Worm (Caenorhabditis elegans) whole organism, early embryonic: ENCODE results near the gene clu-1.

Experiments
- ama-1 ChIP-seq: fragments of 150-350 bp; optimal IDR thresholded peaks from 2 replicates; lab custom pipeline; 2014
- ets-7 ChIP-seq: sonication (generic microtip); optimal IDR thresholded peaks from 2 replicates; lab custom pipeline; 2016; ENCODE audit warnings: missing genotype, missing genetic modification characterization, missing compliant biosample characterization
- flt-1 ChIP-seq: fragments of 200-800 bp; sonication (Bioruptor generic); IDR thresholded peaks from 2 replicates; pipeline ENCODE4 v1.3.6; 2022; ENCODE audit warnings: missing genetic modification characterization, missing compliant biosample characterization
- hnd-1 ChIP-seq: sonication (generic microtip); optimal IDR thresholded peaks from 2 replicates; lab custom pipeline; 2016; ENCODE audit warnings: missing genetic modification characterization, missing compliant biosample characterization
- sea-1 ChIP-seq: fragments of 200-800 bp; sonication (Bioruptor generic); conservative IDR thresholded peaks from 2 replicates; pipeline ENCODE4 v1.3.6; 2022; ENCODE audit warnings: missing genetic modification characterization, missing compliant biosample characterization
- tra-4 ChIP-seq: sonication (generic microtip); optimal IDR thresholded peaks from 2 replicates; lab custom pipeline; 2017; ENCODE audit warnings: missing genetic modification characterization, missing compliant biosample characterization

DNA sequence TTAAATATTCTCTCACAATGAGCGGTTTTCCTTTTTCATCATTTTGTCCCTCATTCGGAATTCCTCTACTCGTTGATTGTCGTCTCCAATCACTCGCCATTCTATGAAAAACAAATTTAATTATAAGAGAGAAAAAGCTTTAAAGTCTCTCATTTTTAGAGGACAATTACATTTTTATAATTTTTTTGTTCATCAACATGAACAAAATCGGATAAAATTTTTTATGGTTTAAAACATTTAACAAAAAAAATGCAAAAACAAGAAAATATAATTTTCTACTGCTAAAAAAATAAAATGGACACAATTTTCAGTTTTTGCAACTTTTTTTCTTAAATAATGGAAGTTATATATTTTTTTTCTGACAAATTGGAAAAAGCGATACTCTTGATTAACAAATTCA is 5.1 kb downstream of the clu-1 start, which contains the start of gene F55H2.7:
- TF ChIP-seq tra-4 (no peak), ama-1 (lab: Kevin White, UChicago) (no peak), ets-7 (tag; lab: Kevin White, UChicago) (no peak), hnd-1 (tag; lab: Kevin White, UChicago) (no peak), sea-1 (GFP tag; lab: Robert Waterston, UW) (no peak), flt-1 (no peak)
